Worm (Caenorhabditis elegans) whole organism, late embryonic: ENCODE data around the gene C36E6.2.
A peak's percentile ranks its signal among the peaks of the same experiment; 100 is the strongest.

Experiments
- C08G9.2 ChIP-seq: sonication (generic microtip); optimal IDR thresholded peaks from 2 replicates; lab custom pipeline; 2016; ENCODE audit warnings: mild to moderate bottlenecking, missing genetic modification characterization, moderate library complexity, missing compliant biosample characterization
- K02D7.2 ChIP-seq: sonication (generic microtip); optimal IDR thresholded peaks from 2 replicates; lab custom pipeline; 2017; ENCODE audit warnings: mild to moderate bottlenecking, missing genetic modification characterization, missing compliant biosample characterization
- K09A11.1 ChIP-seq: sonication (generic microtip); optimal IDR thresholded peaks from 2 replicates; lab custom pipeline; 2017; ENCODE audit warnings: antibody characterized with exemption, mild to moderate bottlenecking, missing genetic modification characterization, missing compliant biosample characterization; ENCODE audit not compliant: insufficient read depth
- ahr-1 ChIP-seq: sonication (generic microtip); optimal IDR thresholded peaks from 2 replicates; lab custom pipeline; 2016; ENCODE audit warnings: missing genetic modification characterization, missing compliant biosample characterization
- ama-1 ChIP-seq: fragments of 150-350 bp; optimal IDR thresholded peaks from 2 replicates; lab custom pipeline; 2014
- ceh-14 ChIP-seq: sonication (generic microtip); optimal IDR thresholded peaks from 2 replicates; lab custom pipeline; 2016; ENCODE audit warnings: missing genotype, missing genetic modification characterization, missing compliant biosample characterization
- ceh-2 ChIP-seq: sonication (generic microtip); optimal IDR thresholded peaks from 2 replicates; lab custom pipeline; 2016; ENCODE audit warnings: missing genotype, missing genetic modification characterization, missing compliant biosample characterization
- ceh-22 ChIP-seq: sonication (generic microtip); optimal IDR thresholded peaks from 2 replicates; lab custom pipeline; 2017; ENCODE audit warnings: missing biosample characterization, missing genetic modification characterization
- ceh-24 ChIP-seq: sonication (generic microtip); optimal IDR thresholded peaks from 2 replicates; lab custom pipeline; 2016; ENCODE audit warnings: mild to moderate bottlenecking, missing genetic modification characterization, missing compliant biosample characterization
- ceh-30 ChIP-seq: fragments of 150-350 bp; optimal IDR thresholded peaks from 2 replicates; lab custom pipeline; 2014; ENCODE audit warnings: missing biosample characterization, missing genetic modification characterization
- ceh-31 ChIP-seq: sonication (generic microtip); optimal IDR thresholded peaks from 2 replicates; lab custom pipeline; 2016; ENCODE audit warnings: missing genetic modification characterization, missing compliant biosample characterization
- ceh-34 ChIP-seq: sonication (generic microtip); optimal IDR thresholded peaks from 2 replicates; lab custom pipeline; 2016; ENCODE audit warnings: mild to moderate bottlenecking, missing genetic modification characterization, missing compliant biosample characterization
- ceh-45 ChIP-seq: fragments of 200-800 bp; sonication (Bioruptor generic); IDR thresholded peaks from 2 replicates; pipeline ENCODE4 v1.3.6; 2022; ENCODE audit warnings: missing genetic modification reagents, missing genetic modification characterization, missing compliant biosample characterization
- ceh-48 ChIP-seq: sonication (generic microtip); optimal IDR thresholded peaks from 2 replicates; lab custom pipeline; 2016; ENCODE audit warnings: missing genetic modification characterization, inconsistent platforms, missing compliant biosample characterization
- elt-2 ChIP-seq: sonication (generic microtip); optimal IDR thresholded peaks from 2 replicates; lab custom pipeline; 2016; ENCODE audit warnings: missing genetic modification reagents, missing genetic modification characterization, missing compliant biosample characterization
- ets-4 ChIP-seq: sonication (generic microtip); optimal IDR thresholded peaks from 2 replicates; lab custom pipeline; 2016; ENCODE audit warnings: missing genetic modification characterization, missing compliant biosample characterization
- fkh-10 ChIP-seq: fragments of 150-350 bp; optimal IDR thresholded peaks from 2 replicates; lab custom pipeline; 2014; ENCODE audit warnings: missing biosample characterization, missing genetic modification reagents, missing genetic modification characterization
- gmeb-2 ChIP-seq: sonication (generic microtip); optimal IDR thresholded peaks from 2 replicates; lab custom pipeline; 2016; ENCODE audit warnings: missing genetic modification characterization, inconsistent platforms, missing compliant biosample characterization
- hlh-15 ChIP-seq: sonication (generic microtip); optimal IDR thresholded peaks from 2 replicates; lab custom pipeline; 2016; ENCODE audit warnings: missing genetic modification characterization, missing compliant biosample characterization
- hlh-30 ChIP-seq: sonication (generic microtip); optimal IDR thresholded peaks from 2 replicates; lab custom pipeline; 2017; ENCODE audit warnings: antibody characterized with exemption, missing genetic modification characterization, missing compliant biosample characterization; ENCODE audit not compliant: insufficient read depth
- hlh-6 ChIP-seq: sonication (generic microtip); optimal IDR thresholded peaks from 2 replicates; lab custom pipeline; 2016; ENCODE audit warnings: missing genotype, missing genetic modification characterization, missing compliant biosample characterization
- hlh-8 ChIP-seq: sonication (generic microtip); optimal IDR thresholded peaks from 2 replicates; lab custom pipeline; 2016; ENCODE audit warnings: missing genotype, missing genetic modification characterization, missing compliant biosample characterization
- lim-6 ChIP-seq: sonication (generic microtip); optimal IDR thresholded peaks from 2 replicates; lab custom pipeline; 2016; ENCODE audit warnings: missing genetic modification characterization, missing compliant biosample characterization
- madf-2 ChIP-seq: sonication (generic microtip); optimal IDR thresholded peaks from 2 replicates; lab custom pipeline; 2017; ENCODE audit warnings: missing genetic modification characterization, missing compliant biosample characterization
- nfya-1 ChIP-seq: sonication (generic microtip); optimal IDR thresholded peaks from 2 replicates; lab custom pipeline; 2017; ENCODE audit warnings: missing genetic modification characterization, mild to moderate bottlenecking, missing compliant biosample characterization, antibody characterized with exemption, moderate library complexity
- nhr-11 ChIP-seq: fragments of 150-350 bp; optimal IDR thresholded peaks from 2 replicates; lab custom pipeline; 2014; ENCODE audit warnings: missing biosample characterization, missing genetic modification characterization
- nhr-232 ChIP-seq: sonication (generic microtip); optimal IDR thresholded peaks from 2 replicates; lab custom pipeline; 2016; ENCODE audit warnings: missing genetic modification characterization, missing compliant biosample characterization
- npax-4 ChIP-seq: sonication (generic microtip); optimal IDR thresholded peaks from 2 replicates; lab custom pipeline; 2016; ENCODE audit warnings: missing genetic modification characterization, missing compliant biosample characterization
- odd-2 ChIP-seq: sonication (generic microtip); optimal IDR thresholded peaks from 2 replicates; lab custom pipeline; 2017; ENCODE audit warnings: antibody characterized with exemption, mild to moderate bottlenecking, missing genetic modification characterization, missing compliant biosample characterization
- pag-3 ChIP-seq: sonication (generic microtip); optimal IDR thresholded peaks from 2 replicates; lab custom pipeline; 2016; ENCODE audit warnings: missing compliant biosample characterization, missing genetic modification characterization, borderline replicate concordance
- pax-1 ChIP-seq: fragments of 150-350 bp; optimal IDR thresholded peaks from 2 replicates; lab custom pipeline; 2014; ENCODE audit warnings: missing biosample characterization, missing genetic modification characterization
- pha-2 ChIP-seq: sonication (generic microtip); optimal IDR thresholded peaks from 2 replicates; lab custom pipeline; 2017; ENCODE audit warnings: mild to moderate bottlenecking, missing genetic modification characterization, missing compliant biosample characterization
- pros-1 ChIP-seq: fragments of 150-350 bp; optimal IDR thresholded peaks from 2 replicates; lab custom pipeline; 2014; ENCODE audit warnings: missing biosample characterization, missing genetic modification reagents, missing genetic modification characterization
- ref-2 ChIP-seq: sonication (generic microtip); optimal IDR thresholded peaks from 2 replicates; lab custom pipeline; 2016; ENCODE audit warnings: missing genetic modification characterization, missing compliant biosample characterization
- rnt-1 ChIP-seq: sonication (generic microtip); optimal IDR thresholded peaks from 2 replicates; lab custom pipeline; 2016; ENCODE audit warnings: missing genetic modification characterization, missing compliant biosample characterization
- sdc-2 ChIP-seq: sonication (generic microtip); optimal IDR thresholded peaks from 2 replicates; lab custom pipeline; 2016; ENCODE audit warnings: missing genotype, missing genetic modification characterization, missing compliant biosample characterization
- sox-2 ChIP-seq: fragments of 200-800 bp; sonication (Bioruptor generic); IDR thresholded peaks from 2 replicates; pipeline ENCODE4 v1.3.6; 2022; ENCODE audit warnings: missing genetic modification reagents, missing genetic modification characterization, missing compliant biosample characterization
- tbx-2 ChIP-seq: sonication (generic microtip); optimal IDR thresholded peaks from 2 replicates; lab custom pipeline; 2016; ENCODE audit warnings: missing genetic modification characterization, missing compliant biosample characterization
- tbx-7 ChIP-seq: sonication (generic microtip); optimal IDR thresholded peaks from 2 replicates; lab custom pipeline; 2016; ENCODE audit warnings: missing genotype, missing genetic modification characterization, missing compliant biosample characterization
- ttx-3 ChIP-seq: sonication (generic microtip); optimal IDR thresholded peaks from 2 replicates; lab custom pipeline; 2016; ENCODE audit warnings: missing genetic modification reagents, missing genetic modification characterization, missing compliant biosample characterization
- unc-3 ChIP-seq, 2 experiments: fragments of 200-800 bp in 1 of 2; sonication (Bioruptor generic) in 1 of 2; sonication (generic microtip) in 1 of 2; conservative IDR thresholded peaks in 1 of 2; optimal IDR thresholded peaks in 1 of 2; 2 replicates each; pipeline versions ENCODE4 v1.3.6 to Lab custom; 2016 to 2022; ENCODE audit warnings: missing compliant biosample characterization in 2 of 2, missing genetic modification characterization in 2 of 2, missing genetic modification reagents in 1 of 2
- unc-42 ChIP-seq: sonication (generic microtip); optimal IDR thresholded peaks from 2 replicates; lab custom pipeline; 2016; ENCODE audit warnings: missing genotype, missing genetic modification characterization, missing compliant biosample characterization
- unc-55 ChIP-seq: sonication (generic microtip); optimal IDR thresholded peaks from 2 replicates; lab custom pipeline; 2017; ENCODE audit warnings: missing biosample characterization, missing genetic modification reagents, missing genetic modification characterization

The C36E6.2 gene

DNA sequence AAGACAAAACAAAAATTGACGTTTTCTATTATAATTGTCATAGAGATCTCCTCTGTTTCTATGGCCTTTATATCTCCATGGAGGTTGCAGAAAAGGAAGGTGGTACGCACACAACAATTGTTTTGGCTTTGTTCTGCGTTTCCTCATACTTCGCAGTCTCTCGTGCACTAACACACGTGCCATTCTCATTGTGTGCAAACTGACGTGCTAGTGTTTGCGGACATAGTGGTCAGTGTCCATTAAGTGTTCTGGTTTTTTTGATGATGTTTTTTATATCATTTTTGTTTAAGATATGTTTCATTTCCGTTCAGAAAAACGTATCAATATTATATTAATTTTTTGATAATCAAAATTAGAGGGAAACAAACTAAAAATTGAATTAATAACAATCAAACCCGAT, at the start of gene C36E6.2:
Gene C36E6.2 (plus strand): TSS at position 261 of the 400 bp plus-strand sequence.
- TF ChIP-seq ceh-14 (tag; lab: Kevin White, UChicago) (no peak), K09A11.1 (tag; lab: Kevin White, UChicago) (no peak), hlh-30 (tag; lab: Kevin White, UChicago) (peak; percentile 96), rnt-1 (no peak), ceh-2 (no peak), pax-1 (tag; lab: Kevin White, UChicago) (no peak), elt-2 (tag; lab: Kevin White, UChicago) (no peak), ceh-30 (no peak), sdc-2 (peak; percentile 61), ttx-3 (no peak), gmeb-2 (tag; lab: Kevin White, UChicago) (no peak), sox-2 (GFP tag; lab: Robert Waterston, UW) (peak; percentile 83), lim-6 (no peak), ceh-45 (GFP tag; lab: Robert Waterston, UW) (no peak), nfya-1 (tag; lab: Kevin White, UChicago) (peak; percentile 63), tbx-2 (tag; lab: Kevin White, UChicago) (peak; percentile 25), ceh-34 (tag; lab: Kevin White, UChicago) (peak; percentile 27), ceh-31 (peak; percentile 60), ama-1 (lab: Kevin White, UChicago) (no peak), C08G9.2 (no peak), pros-1 (no peak)

DNA sequence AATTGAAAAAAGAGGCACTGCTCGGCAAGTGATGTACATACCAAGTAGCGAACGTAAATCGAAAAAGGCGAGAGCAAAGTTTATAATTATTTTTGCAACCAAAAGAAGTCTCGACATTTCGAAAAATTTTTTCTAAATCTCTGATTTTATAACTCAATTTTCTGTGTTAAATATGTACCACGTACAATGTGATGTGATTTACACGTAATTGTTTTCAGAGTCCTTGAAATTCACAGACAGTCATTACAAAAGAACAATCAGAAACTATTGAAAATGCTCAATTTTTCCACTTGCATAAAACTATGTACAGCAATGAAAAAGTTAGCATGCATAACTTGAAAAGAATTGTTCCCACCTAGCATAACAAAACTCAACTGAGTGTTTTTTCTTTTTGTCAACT, 48.4 kb upstream of the C36E6.2 start:
- TF ChIP-seq pros-1 (no peak), sox-2 (GFP tag; lab: Robert Waterston, UW) (no peak), pax-1 (tag; lab: Kevin White, UChicago) (no peak), pha-2 (tag; lab: Kevin White, UChicago) (no peak), ceh-48 (tag; lab: Kevin White, UChicago) (no peak)

ce11 chrX:17408855-17409254, 42.6 kb upstream of the C36E6.2 start:
- TF ChIP-seq ceh-45 (GFP tag; lab: Robert Waterston, UW) = no peak
- TF ChIP-seq unc-42 (tag; lab: Kevin White, UChicago) = no peak
- no peak for TF ChIP-seq hlh-15 (tag; lab: Kevin White, UChicago)
- TF ChIP-seq ref-2 = no peak

ce11 chrX:17412642-17413041, 38.8 kb upstream of the C36E6.2 start:
- TF ChIP-seq lim-6 = no peak
- TF ChIP-seq ahr-1 (tag; lab: Kevin White, UChicago) = no peak
- no peak for TF ChIP-seq nhr-232
- no peak for TF ChIP-seq madf-2 (tag; lab: Kevin White, UChicago)
- TF ChIP-seq pag-3 (tag; lab: Kevin White, UChicago) = no peak
- no peak for TF ChIP-seq tbx-7 (tag; lab: Kevin White, UChicago)
- no peak for TF ChIP-seq nhr-11 (tag; lab: Kevin White, UChicago)
- no peak for TF ChIP-seq fkh-10 (GFP tag; lab: Kevin White, UChicago)
- no peak for TF ChIP-seq pax-1 (tag; lab: Kevin White, UChicago)

DNA sequence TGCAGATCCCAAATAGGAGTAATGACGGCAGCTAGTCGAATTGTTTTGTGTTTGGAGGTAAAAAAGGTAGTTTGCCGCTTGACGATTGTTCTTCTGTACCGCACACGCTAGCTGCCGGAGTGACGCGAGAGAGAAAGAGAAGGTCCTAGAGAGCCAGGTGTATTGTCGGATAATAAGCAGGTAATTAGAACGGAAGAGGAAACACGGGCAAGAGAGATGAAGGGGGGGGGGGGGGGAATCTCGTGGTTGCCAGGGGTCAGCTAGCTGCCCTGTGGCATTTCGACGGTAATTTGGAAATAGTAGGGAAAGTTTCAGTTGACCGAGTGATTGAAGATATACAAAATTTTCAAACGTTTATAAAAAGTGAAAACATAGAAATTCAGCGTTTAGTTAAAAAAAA, 37.6 kb upstream of the C36E6.2 start, which contains the start of gene crb-1:
Gene crb-1 (minus strand): TSS at position 147 of the 400 bp plus-strand sequence.
- TF ChIP-seq ceh-31 (no peak), hlh-8 (tag; lab: Kevin White, UChicago) (no peak), lim-6 (no peak), ceh-30 (no peak), ets-4 (tag; lab: Kevin White, UChicago) (no peak), nhr-11 (tag; lab: Kevin White, UChicago) (no peak), sox-2 (GFP tag; lab: Robert Waterston, UW) (no peak), K02D7.2 (no peak), ceh-22 (tag; lab: Kevin White, UChicago) (no peak), hlh-6 (tag; lab: Kevin White, UChicago) (no peak), fkh-10 (GFP tag; lab: Kevin White, UChicago) (no peak), rnt-1 (no peak), npax-4 (tag; lab: Kevin White, UChicago) (no peak), pha-2 (tag; lab: Kevin White, UChicago) (no peak), ceh-48 (tag; lab: Kevin White, UChicago) (no peak), unc-55 (GFP tag; lab: Kevin White, UChicago) (no peak), ceh-24 (no peak), odd-2 (no peak), unc-3 (GFP tag; conservative IDR thresholded peaks at IDR 0.05; lab: Robert Waterston, UW) (no peak), unc-3 (tag; optimal IDR thresholded peaks at IDR 0.05; lab: Kevin White, UChicago) (no peak)
